Worm (Caenorhabditis elegans) whole organism, early embryonic: ENCODE measurements around the gene Y54G2A.32.

ENCODE experiments used
- B0310.2 ChIP-seq: sonication (generic microtip); optimal IDR thresholded peaks from 2 replicates; lab custom pipeline; 2016; ENCODE audit warnings: mild to moderate bottlenecking, missing genetic modification characterization, missing compliant biosample characterization
- F13C5.2 ChIP-seq: sonication (generic microtip); optimal IDR thresholded peaks from 2 replicates; lab custom pipeline; 2017; ENCODE audit warnings: mild to moderate bottlenecking, missing genetic modification characterization, inconsistent platforms, missing compliant biosample characterization
- ama-1 ChIP-seq: fragments of 150-350 bp; optimal IDR thresholded peaks from 2 replicates; lab custom pipeline; 2014
- ceh-13 ChIP-seq: fragments of 200-800 bp; sonication (Bioruptor generic); optimal IDR thresholded peaks from 2 replicates; lab custom pipeline; 2018; ENCODE audit warnings: mild to moderate bottlenecking, missing genetic modification characterization, missing compliant biosample characterization
- ceh-36 ChIP-seq: sonication (generic microtip); optimal IDR thresholded peaks from 2 replicates; lab custom pipeline; 2016; ENCODE audit warnings: missing genetic modification characterization, inconsistent platforms, missing compliant biosample characterization
- flt-1 ChIP-seq: fragments of 200-800 bp; sonication (Bioruptor generic); IDR thresholded peaks from 2 replicates; pipeline ENCODE4 v1.3.6; 2022; ENCODE audit warnings: missing genetic modification characterization, missing compliant biosample characterization
- hmg-4 ChIP-seq: fragments of 200-800 bp; sonication (Bioruptor generic); optimal IDR thresholded peaks from 2 replicates; lab custom pipeline; 2018; ENCODE audit warnings: mild to moderate bottlenecking, missing genetic modification characterization, missing compliant biosample characterization
- hnd-1 ChIP-seq: sonication (generic microtip); optimal IDR thresholded peaks from 2 replicates; lab custom pipeline; 2016; ENCODE audit warnings: missing genetic modification characterization, missing compliant biosample characterization
- scrt-1 ChIP-seq: fragments of 200-800 bp; sonication (Bioruptor generic); IDR thresholded peaks from 2 replicates; pipeline ENCODE4 v1.3.6; 2022; ENCODE audit warnings: missing genetic modification characterization, missing compliant biosample characterization

DNA sequence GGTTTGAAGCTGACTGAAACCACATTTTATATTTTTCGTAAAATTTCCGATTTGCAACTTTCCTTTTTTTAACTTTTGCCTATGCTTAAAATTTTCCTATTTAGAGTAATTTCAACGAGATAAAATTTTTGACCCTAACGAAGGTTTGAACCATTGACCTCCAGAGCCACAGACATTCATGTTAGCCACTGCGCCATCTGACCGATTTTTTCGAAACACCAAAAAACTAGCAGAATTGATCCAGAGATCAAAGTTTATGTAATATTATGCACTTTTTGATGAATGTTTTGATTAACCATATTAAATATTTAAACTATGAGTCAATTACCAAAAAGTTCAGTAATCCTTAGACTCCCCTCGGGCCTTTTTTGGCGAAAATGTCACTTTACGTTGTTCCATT lies 45.7 kb upstream of the Y54G2A.32 start:
- TF ChIP-seq scrt-1 (GFP tag; lab: Robert Waterston, UW): no peak
- no peak for TF ChIP-seq flt-1
- TF ChIP-seq hnd-1 (tag; lab: Kevin White, UChicago): no peak
- no peak for TF ChIP-seq hmg-4 (GFP tag; lab: Kevin White, UChicago)
- TF ChIP-seq B0310.2 (tag; lab: Kevin White, UChicago): no peak
- TF ChIP-seq ama-1 (lab: Kevin White, UChicago): no peak
- no peak for TF ChIP-seq F13C5.2 (tag; lab: Kevin White, UChicago)
- no peak for TF ChIP-seq ceh-36 (tag; lab: Kevin White, UChicago)
- TF ChIP-seq ceh-13: no peak
